Fruit fly (Drosophila melanogaster): ENCODE measurements around the gene Lgr4.
A peak's percentile ranks its signal among the peaks of the same experiment; 100 is the strongest.

Lgr4 gene

DNA sequence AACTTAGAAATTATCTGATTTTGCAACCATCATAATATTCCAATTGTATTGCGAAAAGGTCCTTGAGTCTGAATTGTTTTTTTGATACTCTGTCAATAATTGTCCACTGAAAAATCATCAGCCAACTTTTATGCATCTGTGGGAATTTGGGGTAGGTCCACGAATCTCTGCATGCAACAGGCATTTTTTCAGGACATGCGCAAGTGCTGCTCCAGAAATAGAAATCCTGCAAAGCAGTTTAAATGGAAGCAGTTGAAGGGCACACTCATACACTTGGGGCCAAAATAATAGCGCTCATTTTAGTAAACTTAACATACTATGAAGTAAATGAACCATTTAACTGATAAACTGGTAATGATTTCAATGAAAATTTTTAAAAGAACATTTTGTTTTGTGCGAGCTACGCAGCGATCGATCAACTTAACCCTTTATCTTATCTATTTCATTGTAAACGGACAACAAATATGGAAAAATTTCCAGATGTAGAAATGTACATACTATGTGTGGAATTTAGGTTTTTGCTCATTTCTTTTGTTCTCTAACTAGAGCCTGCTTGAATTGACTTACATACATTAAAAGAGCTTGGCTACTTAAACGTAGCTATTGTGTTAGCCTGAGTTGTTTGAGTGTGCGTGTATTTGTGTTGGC, 58.7 kb downstream of the Lgr4 start (continued):
- no peak for TF ChIP-seq CG31224 (GFP tag; IDR thresholded peaks at IDR 0.05)
- TF ChIP-seq CG7928 (GFP tag; optimal IDR thresholded peaks at IDR 0.05), result peak; percentile 9
- TF ChIP-seq CG6854 (GFP tag; optimal IDR thresholded peaks at IDR 0.05), result peak; percentile 64
- TF ChIP-seq CTCF (GFP tag; optimal IDR thresholded peaks at IDR 0.05), result peak; percentile 5
- TF ChIP-seq CG2678 (tag; optimal IDR thresholded peaks at IDR 0.05), result peak; percentile 88
- no peak for TF ChIP-seq Mrtf (GFP tag; IDR thresholded peaks at IDR 0.05)
- peak; percentile 81 for TF ChIP-seq lab (GFP tag; optimal IDR thresholded peaks at IDR 0.05)
- no peak for TF ChIP-seq CG15479 (GFP tag; optimal IDR thresholded peaks at IDR 0.05)
- peak; percentile 57; the same call in 1 of the 2 replicates for TF ChIP-seq Xrp1 (GFP tag; IDR thresholded peaks at IDR 0.05)
- TF ChIP-seq CG16779 (GFP tag; IDR thresholded peaks at IDR 0.05), result no peak
- TF ChIP-seq wor (GFP tag; IDR thresholded peaks at IDR 0.05), result no peak
- peak; percentile 42 for TF ChIP-seq YL-1 (GFP tag; optimal IDR thresholded peaks at IDR 0.05)
- TF ChIP-seq zf30C (GFP tag; optimal IDR thresholded peaks at IDR 0.05), result no peak
- TF ChIP-seq CG12219 (GFP tag; optimal IDR thresholded peaks at IDR 0.05), result peak; percentile 78
- TF ChIP-seq H2.0 (GFP tag; IDR thresholded peaks at IDR 0.05), result no peak
- peak; percentile 73 for TF ChIP-seq CG8388 (GFP tag; optimal IDR thresholded peaks at IDR 0.05)
- TF ChIP-seq ac (GFP tag; optimal IDR thresholded peaks at IDR 0.05), result peak; percentile 42
- peak; percentile 84 for TF ChIP-seq Hand (GFP tag; optimal IDR thresholded peaks at IDR 0.05)
- TF ChIP-seq CG11504 (tag; optimal IDR thresholded peaks at IDR 0.05), result peak; percentile 85
- TF ChIP-seq luna (GFP tag; optimal IDR thresholded peaks at IDR 0.05), result no peak
- TF ChIP-seq CG2712 (tag; optimal IDR thresholded peaks at IDR 0.05), result peak; percentile 77
- TF ChIP-seq Nf-YA (GFP tag; IDR thresholded peaks at IDR 0.05), result peak; percentile 40; the same call in 1 of the 2 replicates
- peak; percentile 54 for TF ChIP-seq Dek (tag; optimal IDR thresholded peaks at IDR 0.05)
- TF ChIP-seq mld (GFP tag; IDR thresholded peaks at IDR 0.05; ENCODE audit: partially characterized antibody), result no peak
- TF ChIP-seq CG8290 (GFP tag; optimal IDR thresholded peaks at IDR 0.05), result peak; percentile 13
- TF ChIP-seq CG8290 (tag; optimal IDR thresholded peaks at IDR 0.05), result peak in 1 of 2 experiments; percentile 40
- TF ChIP-seq CG12744 (GFP tag; optimal IDR thresholded peaks at IDR 0.05), result peak; percentile 31
- TF ChIP-seq Bteb2 (GFP tag; optimal IDR thresholded peaks at IDR 0.05), result peak; percentile 51
- TF ChIP-seq Oaz (GFP tag; IDR thresholded peaks at IDR 0.05), result no peak
- TF ChIP-seq sisA (GFP tag; IDR thresholded peaks at IDR 0.05), result 0 out of 2 replicates have a peak, but pooled peaks have one; percentile 16
- peak; percentile 29 for TF ChIP-seq ab (GFP tag; optimal IDR thresholded peaks at IDR 0.05)
- TF ChIP-seq esg (GFP tag; conservative IDR thresholded peaks at IDR 0.05), result peak; percentile 48
- peak; percentile 61 for TF ChIP-seq CG11723 (GFP tag; optimal IDR thresholded peaks at IDR 0.05)
- TF ChIP-seq CG12391 (tag; optimal IDR thresholded peaks at IDR 0.05), result peak; percentile 74
- 0 out of 3 replicates have a peak, but pooled peaks have one; percentile 41 for TF ChIP-seq CG11093 (GFP tag; IDR thresholded peaks at IDR 0.05)
- no peak for TF ChIP-seq crol (GFP tag; IDR thresholded peaks at IDR 0.05)
- TF ChIP-seq rib (GFP tag; IDR thresholded peaks at IDR 0.05), result no peak
- no peak for TF ChIP-seq Dref (GFP tag; IDR thresholded peaks at IDR 0.05)
- no peak for TF ChIP-seq CG6272 (GFP tag; IDR thresholded peaks at IDR 0.05)
- peak; percentile 81 for TF ChIP-seq CG10209 (GFP tag; optimal IDR thresholded peaks at IDR 0.05)
- peak; percentile 58 for TF ChIP-seq Fer3 (tag; optimal IDR thresholded peaks at IDR 0.05)
- peak; percentile 54 for TF ChIP-seq salm (tag; optimal IDR thresholded peaks at IDR 0.05)
- peak; percentile 80 for TF ChIP-seq org-1 (GFP tag; optimal IDR thresholded peaks at IDR 0.05)
- peak; percentile 56; the same call in 2 of the 3 replicates for TF ChIP-seq dysf (GFP tag; IDR thresholded peaks at IDR 0.05)
- peak; percentile 57 for TF ChIP-seq mam (GFP tag; optimal IDR thresholded peaks at IDR 0.05)
- no peak for TF ChIP-seq gfzf (GFP tag; optimal IDR thresholded peaks at IDR 0.05)
- peak; percentile 80 for TF ChIP-seq odd (GFP tag; optimal IDR thresholded peaks at IDR 0.05)
- peak; percentile 21 for TF ChIP-seq CG15514 (GFP tag; optimal IDR thresholded peaks at IDR 0.05)
- peak; percentile 69 for TF ChIP-seq chn (GFP tag; optimal IDR thresholded peaks at IDR 0.05)
- peak; percentile 54 for TF ChIP-seq Spps (tag; optimal IDR thresholded peaks at IDR 0.05)
- peak; percentile 52 for TF ChIP-seq CG6654 (GFP tag; optimal IDR thresholded peaks at IDR 0.05)

All from whole organism, embryonic.